Worm (Caenorhabditis elegans) whole organism, L3 larva: ENCODE results near the gene ppm-2.

ENCODE experiments used
- R02D3.7 ChIP-seq: fragments of 150-350 bp; optimal IDR thresholded peaks from 2 replicates; lab custom pipeline; 2014; ENCODE audit warnings: missing biosample characterization, missing genetic modification characterization
- ZK546.5 ChIP-seq: sonication (generic microtip); optimal IDR thresholded peaks from 2 replicates; lab custom pipeline; 2017; ENCODE audit warnings: missing biosample characterization, missing genetic modification characterization
- aly-2 ChIP-seq: fragments of 150-350 bp; optimal IDR thresholded peaks from 2 replicates; lab custom pipeline; 2014; ENCODE audit warnings: missing biosample characterization, missing genetic modification characterization
- ama-1 ChIP-seq: fragments of 150-350 bp; optimal IDR thresholded peaks from 2 replicates; lab custom pipeline; 2018
- ceh-16 ChIP-seq: sonication (generic microtip); optimal IDR thresholded peaks from 2 replicates; lab custom pipeline; 2017; ENCODE audit warnings: missing biosample characterization, missing genetic modification characterization
- ceh-28 ChIP-seq: fragments of 150-350 bp; optimal IDR thresholded peaks from 2 replicates; lab custom pipeline; 2014; ENCODE audit warnings: missing biosample characterization, missing genetic modification reagents, missing genetic modification characterization
- ceh-82 ChIP-seq: fragments of 150-350 bp; optimal IDR thresholded peaks from 2 replicates; lab custom pipeline; 2014; ENCODE audit warnings: missing biosample characterization, missing genetic modification characterization
- ceh-9 ChIP-seq: sonication (generic microtip); optimal IDR thresholded peaks from 2 replicates; lab custom pipeline; 2018; ENCODE audit warnings: missing biosample characterization, missing genetic modification characterization
- daf-12 ChIP-seq: fragments of 150-350 bp; optimal IDR thresholded peaks from 2 replicates; lab custom pipeline; 2014; ENCODE audit warnings: missing biosample characterization, missing genetic modification reagents, missing genetic modification characterization
- egl-27 ChIP-seq: sonication (generic microtip); optimal IDR thresholded peaks from 4 replicates; lab custom pipeline; 2017; ENCODE audit warnings: missing biosample characterization, missing genetic modification reagents, missing genetic modification characterization
- egl-5 ChIP-seq: fragments of 150-350 bp; optimal IDR thresholded peaks from 2 replicates; lab custom pipeline; 2017; ENCODE audit warnings: missing biosample characterization, missing genetic modification reagents, missing genetic modification characterization, inconsistent platforms
- elt-1 ChIP-seq: fragments of 150-350 bp; optimal IDR thresholded peaks from 2 replicates; lab custom pipeline; 2014; ENCODE audit warnings: missing biosample characterization, missing genetic modification characterization
- elt-3 ChIP-seq, 3 experiments: fragments of 150-350 bp in 1 of 3; sonication (generic microtip) in 2 of 3; optimal IDR thresholded peaks; 2 replicates in 2 of 3; 4 replicates in 1 of 3; lab custom pipeline; 2014 to 2017; ENCODE audit warnings: missing biosample characterization in 3 of 3, missing genetic modification characterization in 3 of 3
- eor-1 ChIP-seq, 2 experiments: fragments of 150-350 bp; optimal IDR thresholded peaks; 2 replicates each; lab custom pipeline; 2014 to 2018; ENCODE audit warnings: missing biosample characterization in 2 of 2, missing genetic modification characterization in 2 of 2
- fkh-2 ChIP-seq: fragments of 150-350 bp; optimal IDR thresholded peaks from 2 replicates; lab custom pipeline; 2014; ENCODE audit warnings: missing biosample characterization, missing genetic modification reagents, missing genetic modification characterization
- fos-1 ChIP-seq: fragments of 150-350 bp; optimal IDR thresholded peaks from 2 replicates; lab custom pipeline; 2014; ENCODE audit warnings: missing biosample characterization, missing genetic modification characterization
- hmg-11 ChIP-seq: sonication (generic microtip); optimal IDR thresholded peaks from 2 replicates; lab custom pipeline; 2016; ENCODE audit warnings: missing genetic modification characterization, missing compliant biosample characterization
- jun-1 ChIP-seq: fragments of 150-350 bp; optimal IDR thresholded peaks from 2 replicates; lab custom pipeline; 2014; ENCODE audit warnings: missing biosample characterization, missing genetic modification reagents, missing genetic modification characterization
- lsy-12 ChIP-seq: sonication (generic microtip); optimal IDR thresholded peaks from 2 replicates; lab custom pipeline; 2016; ENCODE audit warnings: mild to moderate bottlenecking, missing genetic modification characterization, missing compliant biosample characterization
- mdl-1 ChIP-seq: fragments of 150-350 bp; optimal IDR thresholded peaks from 2 replicates; lab custom pipeline; 2014; ENCODE audit warnings: missing biosample characterization, missing genetic modification characterization
- mml-1 ChIP-seq: fragments of 150-350 bp; sonication (generic microtip); optimal IDR thresholded peaks from 3 replicates; lab custom pipeline; 2014; ENCODE audit warnings: missing biosample characterization, missing genetic modification characterization
- nfya-1 ChIP-seq: sonication (generic microtip); optimal IDR thresholded peaks from 2 replicates; lab custom pipeline; 2017; ENCODE audit warnings: missing genetic modification characterization, mild to moderate bottlenecking, missing compliant biosample characterization, antibody characterized with exemption, moderate library complexity; ENCODE audit not compliant: insufficient read depth
- nhr-11 ChIP-seq: fragments of 150-350 bp; optimal IDR thresholded peaks from 2 replicates; lab custom pipeline; 2014; ENCODE audit warnings: missing biosample characterization, missing genetic modification characterization
- nhr-12 ChIP-seq: fragments of 150-350 bp; optimal IDR thresholded peaks from 2 replicates; lab custom pipeline; 2014; ENCODE audit warnings: missing biosample characterization, missing genetic modification characterization
- nhr-237 ChIP-seq: fragments of 150-350 bp; optimal IDR thresholded peaks from 2 replicates; lab custom pipeline; 2014; ENCODE audit warnings: missing biosample characterization, missing genetic modification characterization
- nhr-25 ChIP-seq: sonication (generic microtip); optimal IDR thresholded peaks from 2 replicates; lab custom pipeline; 2017; ENCODE audit warnings: missing biosample characterization, missing genetic modification characterization
- nhr-43 ChIP-seq: sonication (generic microtip); optimal IDR thresholded peaks from 2 replicates; lab custom pipeline; 2016; ENCODE audit warnings: mild to moderate bottlenecking, missing genetic modification characterization, missing compliant biosample characterization; ENCODE audit not compliant: poor library complexity, severe bottlenecking
- nhr-67 ChIP-seq: fragments of 150-350 bp; optimal IDR thresholded peaks from 2 replicates; lab custom pipeline; 2014; ENCODE audit warnings: missing biosample characterization, missing genetic modification characterization
- nhr-77 ChIP-seq: fragments of 150-350 bp; optimal IDR thresholded peaks from 2 replicates; lab custom pipeline; 2014; ENCODE audit warnings: missing biosample characterization, missing genetic modification characterization
- pha-4 ChIP-seq: fragments of 150-350 bp; optimal IDR thresholded peaks from 2 replicates; lab custom pipeline; 2014; ENCODE audit warnings: missing biosample characterization, missing genetic modification reagents, missing genetic modification characterization
- sea-2 ChIP-seq: fragments of 150-350 bp; sonication (generic microtip); optimal IDR thresholded peaks from 4 replicates; lab custom pipeline; 2014; ENCODE audit warnings: missing biosample characterization, missing genetic modification reagents, missing genetic modification characterization
- skn-1 ChIP-seq: fragments of 150-350 bp; optimal IDR thresholded peaks from 2 replicates; lab custom pipeline; 2014; ENCODE audit warnings: missing biosample characterization, missing genetic modification characterization
- tbx-2 ChIP-seq: sonication (generic microtip); optimal IDR thresholded peaks from 2 replicates; lab custom pipeline; 2016; ENCODE audit warnings: mild to moderate bottlenecking, missing genetic modification characterization, missing compliant biosample characterization
- unc-39 ChIP-seq: sonication (generic microtip); optimal IDR thresholded peaks from 4 replicates; lab custom pipeline; 2017; ENCODE audit warnings: missing biosample characterization, missing genetic modification characterization
- unc-62 ChIP-seq: fragments of 150-350 bp; sonication (generic microtip); optimal IDR thresholded peaks from 4 replicates; lab custom pipeline; 2014; ENCODE audit warnings: missing biosample characterization, missing genetic modification reagents, missing genetic modification characterization
- ztf-11 ChIP-seq: fragments of 150-350 bp; optimal IDR thresholded peaks from 2 replicates; lab custom pipeline; 2014; ENCODE audit warnings: missing biosample characterization, missing genetic modification characterization
- ztf-4 ChIP-seq: fragments of 150-350 bp; optimal IDR thresholded peaks from 2 replicates; lab custom pipeline; 2014; ENCODE audit warnings: missing biosample characterization, missing genetic modification characterization

The ppm-2 gene

DNA sequence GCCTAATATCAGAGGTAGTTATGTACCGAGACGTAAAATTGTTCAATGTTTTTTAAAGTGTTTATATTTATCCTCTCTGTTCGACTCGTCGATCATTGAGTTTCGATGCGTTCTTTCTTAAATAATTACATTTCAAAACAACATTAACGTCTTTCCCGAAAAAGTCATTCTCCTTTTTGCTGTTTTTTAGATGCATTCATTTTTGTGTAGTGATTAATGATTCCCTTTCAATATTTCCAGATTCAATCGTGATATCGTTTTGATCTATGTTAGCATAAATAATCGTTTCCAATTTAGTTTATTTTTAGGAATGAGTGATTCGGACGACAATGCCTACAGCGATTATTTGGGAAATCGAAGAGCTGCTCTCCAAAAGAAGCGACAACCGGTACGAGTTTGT, 43.4 kb downstream of the ppm-2 start, which contains the start of gene T04A8.8:
Gene T04A8.8 (plus strand): TSS at position 301 of the 400 bp plus-strand sequence.
- TF ChIP-seq fos-1 (tag; lab: Kevin White, UChicago) (no peak), nhr-67 (no peak), egl-27 (tag; lab: Kevin White, UChicago) (no peak), nhr-12 (tag; lab: Kevin White, UChicago) (no peak), pha-4 (tag; lab: Kevin White, UChicago) (no peak), nhr-11 (tag; lab: Kevin White, UChicago) (no peak), ceh-9 (tag; lab: Kevin White, UChicago) (no peak), mml-1 (no peak)
- TF ChIP-seq, all 47 proteins: peak for 0

DNA sequence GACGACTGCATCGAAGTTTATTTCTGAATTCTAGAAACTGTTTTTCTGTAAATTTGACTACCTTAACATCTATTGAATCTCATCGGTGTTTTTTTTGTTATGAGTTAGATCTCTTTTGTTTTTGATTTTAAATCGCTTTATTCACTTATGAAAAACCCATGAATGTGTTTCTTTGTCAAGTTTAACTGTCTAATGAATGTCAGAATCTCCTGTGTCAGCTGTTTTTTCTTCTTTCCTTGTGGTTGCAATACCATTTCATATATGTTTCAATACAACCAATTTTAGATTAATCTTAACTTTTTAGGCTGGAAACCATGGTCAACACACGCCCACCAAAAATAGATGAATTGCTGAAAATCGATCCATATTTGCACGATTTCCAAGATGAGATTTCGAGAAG, 44.8 kb downstream of the ppm-2 start, which contains the start of gene T04A8.7:
Gene T04A8.7 (plus strand): TSS at position 301 of the 400 bp plus-strand sequence.
- TF ChIP-seq pha-4 (tag; lab: Kevin White, UChicago), result no peak
- TF ChIP-seq nhr-43 (tag; lab: Kevin White, UChicago), result no peak
- TF ChIP-seq ceh-16 (tag; lab: Kevin White, UChicago), result no peak
- TF ChIP-seq skn-1 (tag; lab: Kevin White, UChicago), result no peak
- no peak for TF ChIP-seq mdl-1
- no peak for TF ChIP-seq egl-5
- TF ChIP-seq jun-1 (tag; lab: Kevin White, UChicago), result no peak
- TF ChIP-seq elt-3 (tag; optimal IDR thresholded peaks at IDR 0.05; lab: Kevin White, UChicago), result no peak
- TF ChIP-seq fkh-2, result no peak
- no peak for TF ChIP-seq nfya-1 (tag; lab: Kevin White, UChicago)
- no peak for TF ChIP-seq daf-12 (tag; lab: Kevin White, UChicago)
- TF ChIP-seq nhr-237 (tag; lab: Kevin White, UChicago), result no peak
- no peak for TF ChIP-seq eor-1 (tag; optimal IDR thresholded peaks at IDR 0.05; lab: Kevin White, UChicago)
- no peak for TF ChIP-seq nhr-67
- TF ChIP-seq, all 47 proteins: peak for 0

DNA sequence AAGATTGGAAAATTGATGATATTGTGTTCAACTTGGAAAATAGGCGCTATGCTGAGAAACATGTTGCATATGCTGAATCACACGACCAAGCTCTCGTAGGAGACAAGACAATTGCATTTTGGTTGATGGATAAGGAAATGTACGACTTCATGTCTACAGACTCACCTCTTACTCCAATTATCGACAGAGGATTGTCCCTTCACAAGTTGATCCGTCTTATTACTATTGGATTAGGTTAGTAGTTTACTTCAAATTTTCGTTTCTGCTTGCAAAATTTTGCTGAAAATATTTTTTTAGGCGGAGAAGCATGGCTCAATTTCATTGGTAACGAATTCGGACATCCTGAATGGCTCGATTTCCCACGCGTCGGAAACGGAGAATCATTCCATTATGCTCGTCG, 46.6 kb downstream of the ppm-2 start:
- TF ChIP-seq ceh-82 (tag; lab: Kevin White, UChicago) (no peak), tbx-2 (no peak), R02D3.7 (tag; lab: Kevin White, UChicago) (no peak), eor-1 (tag; optimal IDR thresholded peaks at IDR 0.05; lab: Kevin White, UChicago) (no peak), nhr-237 (tag; lab: Kevin White, UChicago) (no peak), ztf-11 (tag; lab: Kevin White, UChicago) (no peak), elt-1 (no peak), nhr-67 (no peak), unc-62 (GFP tag; lab: Kevin White, UChicago) (no peak), nhr-12 (tag; lab: Kevin White, UChicago) (no peak), unc-39 (tag; lab: Kevin White, UChicago) (no peak), ztf-4 (tag; lab: Kevin White, UChicago) (no peak), fos-1 (tag; lab: Kevin White, UChicago) (no peak), ceh-16 (tag; lab: Kevin White, UChicago) (no peak), ama-1 (no peak), ceh-28 (tag; lab: Kevin White, UChicago) (no peak), nhr-77 (tag; lab: Kevin White, UChicago) (no peak), nhr-11 (tag; lab: Kevin White, UChicago) (no peak)

DNA sequence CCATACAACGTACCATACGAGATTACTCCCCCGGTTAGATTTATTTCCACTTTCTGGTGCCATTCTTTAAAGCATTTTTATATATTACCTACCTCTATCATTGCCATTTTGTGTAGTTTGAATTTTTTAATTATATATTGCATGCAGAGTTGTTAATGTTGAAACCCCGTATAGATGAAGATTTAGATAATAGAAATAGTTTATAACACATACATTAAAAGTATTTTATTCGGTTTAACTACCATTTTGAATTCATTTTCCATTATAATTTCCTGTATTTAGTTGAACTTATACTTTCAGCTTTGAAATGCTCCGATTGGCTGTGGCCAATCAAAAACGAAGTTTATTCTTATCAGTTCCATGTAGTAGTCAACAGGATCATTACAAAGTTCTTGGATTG, 47.5 kb downstream of the ppm-2 start, which contains the start of gene dnj-18:
Gene dnj-18 (plus strand): TSS at position 301 of the 400 bp plus-strand sequence.
- no peak for TF ChIP-seq aly-2 (tag; lab: Kevin White, UChicago)
- no peak for TF ChIP-seq hmg-11
- TF ChIP-seq mml-1, result no peak
- TF ChIP-seq daf-12 (tag; lab: Kevin White, UChicago), result no peak
- TF ChIP-seq ceh-82 (tag; lab: Kevin White, UChicago), result no peak
- no peak for TF ChIP-seq ama-1
- no peak for TF ChIP-seq mdl-1
- TF ChIP-seq nhr-67, result no peak
- no peak for TF ChIP-seq unc-62 (GFP tag; lab: Kevin White, UChicago)
- TF ChIP-seq sea-2 (GFP tag; lab: Kevin White, UChicago), result no peak
- TF ChIP-seq elt-1, result no peak
- TF ChIP-seq lsy-12 (tag; lab: Kevin White, UChicago), result no peak
- TF ChIP-seq ZK546.5 (tag; lab: Kevin White, UChicago), result no peak
- no peak for TF ChIP-seq nhr-25
